Fruit fly (Drosophila melanogaster) whole organism, pupa: Measurements from ENCODE around the gene nerfin-1.

ENCODE experiments used
- CG12605 ChIP-seq: fragments of 200-800 bp; sonication (Bioruptor generic); IDR thresholded peaks from 2 replicates; pipeline ENCODE4 v1.3.6; 2022; ENCODE audit warnings: missing biosample characterization, missing genetic modification characterization
- CG17806 ChIP-seq: fragments of 200-800 bp; sonication (Bioruptor generic); optimal IDR thresholded peaks from 2 replicates; lab custom pipeline; 2018; ENCODE audit warnings: missing biosample characterization, mild to moderate bottlenecking, missing genetic modification characterization, moderate library complexity
- CG34367 ChIP-seq: fragments of 200-800 bp; sonication (Bioruptor generic); optimal IDR thresholded peaks from 2 replicates; lab custom pipeline; 2018; ENCODE audit warnings: missing biosample characterization, mild to moderate bottlenecking, missing genetic modification characterization
- CG8159 ChIP-seq: fragments of 200-800 bp; sonication (Bioruptor generic); optimal IDR thresholded peaks from 3 replicates; lab custom pipeline; 2018; ENCODE audit warnings: missing biosample characterization, mild to moderate bottlenecking, missing genetic modification characterization, moderate library complexity
- Ets98B ChIP-seq: fragments of 200-800 bp; sonication (Bioruptor generic); IDR thresholded peaks from 2 replicates; pipeline ENCODE4 v1.3.6; 2022; ENCODE audit warnings: missing biosample characterization, missing genetic modification characterization
- Pif1A ChIP-seq: fragments of 200-800 bp; sonication (Bioruptor generic); optimal IDR thresholded peaks from 3 replicates; lab custom pipeline; 2016; ENCODE audit warnings: missing biosample characterization, missing genetic modification characterization
- gl ChIP-seq: fragments of 200-800 bp; sonication (Bioruptor generic); optimal IDR thresholded peaks from 2 replicates; lab custom pipeline; 2018; ENCODE audit warnings: missing biosample characterization, mild to moderate bottlenecking, missing genetic modification characterization
- rn ChIP-seq: fragments of 200-800 bp; sonication (Bioruptor generic); IDR thresholded peaks from 2 replicates; pipeline ENCODE4 v1.3.6; 2022; ENCODE audit warnings: missing biosample characterization, missing genetic modification characterization

DNA sequence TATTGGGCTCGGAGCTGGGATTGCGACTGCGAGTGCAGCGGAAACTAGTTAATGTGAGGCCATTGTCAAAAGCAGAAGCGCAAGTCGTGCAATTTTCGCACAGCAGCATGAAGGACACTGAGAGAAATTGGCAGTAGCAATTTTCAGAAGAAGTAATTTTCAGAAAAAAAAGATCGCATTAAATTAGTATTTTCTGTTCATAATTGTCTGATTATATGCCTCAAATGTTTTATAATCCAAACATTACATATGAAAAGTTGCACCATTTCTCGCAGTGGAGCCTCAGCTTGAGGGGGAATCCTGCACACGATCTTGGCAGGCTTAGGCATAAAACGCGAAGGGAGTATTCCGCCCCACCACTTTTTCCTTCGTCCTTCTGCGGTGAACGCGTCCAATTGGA, 4.5 kb upstream of the nerfin-1 start:
- no peak for TF ChIP-seq gl (tag; lab: Kevin White, UChicago)
- TF ChIP-seq CG17806 (tag; lab: Kevin White, UChicago), result peak; percentile 53
- peak; percentile 4 for TF ChIP-seq Pif1A (GFP tag; lab: Kevin White, UChicago)
- peak; percentile 71 for TF ChIP-seq CG8159 (tag; lab: Kevin White, UChicago)
- TF ChIP-seq Ets98B (GFP tag; lab: Robert Waterston, UW), result no peak
- TF ChIP-seq CG12605 (GFP tag; lab: Robert Waterston, UW), result no peak
- no peak for TF ChIP-seq rn (GFP tag; lab: Robert Waterston, UW)
- peak; percentile 48 for TF ChIP-seq CG34367
